Fruit fly (Drosophila melanogaster) whole organism, embryonic: ENCODE data around the gene wfs1.
A peak's percentile ranks its signal among the peaks of the same experiment; 100 is the strongest.

Source experiments
- B-H1 ChIP-seq: fragments of 200-800 bp; sonication (Bioruptor generic); IDR thresholded peaks from 3 replicates; pipeline ENCODE4 v1.3.6; 2022; ENCODE audit warnings: missing biosample characterization, missing genetic modification characterization
- CG11398 ChIP-seq: fragments of 200-800 bp; sonication (Bioruptor generic); optimal IDR thresholded peaks from 2 replicates; lab custom pipeline; 2016; ENCODE audit warnings: missing biosample characterization, missing genetic modification characterization
- CG13296 ChIP-seq: fragments of 200-800 bp; sonication (Bioruptor generic); optimal IDR thresholded peaks from 3 replicates; lab custom pipeline; 2018; ENCODE audit warnings: missing biosample characterization, mild to moderate bottlenecking, missing genetic modification characterization
- CG15514 ChIP-seq: fragments of 200-800 bp; sonication (Bioruptor generic); optimal IDR thresholded peaks from 3 replicates; lab custom pipeline; 2017; ENCODE audit warnings: missing biosample characterization, missing genetic modification characterization, mild to moderate bottlenecking, moderate library complexity, missing genetic modification reagents
- CG16863 ChIP-seq: fragments of 200-800 bp; sonication (Bioruptor generic); optimal IDR thresholded peaks from 3 replicates; lab custom pipeline; 2016; ENCODE audit warnings: missing biosample characterization, missing genetic modification characterization
- CG2120 ChIP-seq: fragments of 200-800 bp; sonication (Bioruptor generic); optimal IDR thresholded peaks from 3 replicates; lab custom pipeline; 2016; ENCODE audit warnings: missing biosample characterization, missing genetic modification characterization
- CG2129 ChIP-seq: fragments of 200-800 bp; sonication (Bioruptor generic); IDR thresholded peaks from 2 replicates; pipeline ENCODE4 v1.3.6; 2022; ENCODE audit warnings: missing biosample characterization, missing genetic modification characterization; ENCODE audit not compliant: partially characterized antibody
- CG2199 ChIP-seq: fragments of 200-800 bp; sonication (Bioruptor generic); IDR thresholded peaks from 3 replicates; pipeline ENCODE4 v1.3.6; 2022; ENCODE audit warnings: missing biosample characterization, missing genetic modification characterization
- CG3065 ChIP-seq: fragments of 200-800 bp; sonication (Bioruptor generic); optimal IDR thresholded peaks from 2 replicates; lab custom pipeline; 2016; ENCODE audit warnings: missing biosample characterization, missing genetic modification characterization
- CG31365 ChIP-seq: fragments of 200-800 bp; sonication (Bioruptor generic); optimal IDR thresholded peaks from 2 replicates; lab custom pipeline; 2018; ENCODE audit warnings: missing biosample characterization, mild to moderate bottlenecking, missing genetic modification characterization
- CG4360 ChIP-seq: fragments of 200-800 bp; sonication (Bioruptor generic); IDR thresholded peaks from 2 replicates; pipeline ENCODE4 v1.3.6; 2022; ENCODE audit warnings: missing biosample characterization, missing genetic modification characterization
- CG7372 ChIP-seq: fragments of 200-800 bp; sonication (Bioruptor generic); IDR thresholded peaks from 2 replicates; pipeline ENCODE4 v1.3.6; 2022; ENCODE audit warnings: missing biosample characterization, missing genetic modification characterization
- CG7745 ChIP-seq: fragments of 200-800 bp; sonication (Bioruptor generic); optimal IDR thresholded peaks from 2 replicates; lab custom pipeline; 2018; ENCODE audit warnings: missing biosample characterization, mild to moderate bottlenecking, missing genetic modification characterization, moderate library complexity
- CG9876 ChIP-seq: fragments of 200-800 bp; sonication (Bioruptor generic); optimal IDR thresholded peaks from 2 replicates; lab custom pipeline; 2016; ENCODE audit warnings: missing biosample characterization, missing genetic modification characterization
- D ChIP-seq, 2 experiments: fragments of 200-800 bp in 1 of 2; fragments of >200 bp in 1 of 2; sonication (Bioruptor generic) in 1 of 2; optimal IDR thresholded peaks; 2 replicates in 1 of 2; 3 replicates in 1 of 2; lab custom pipeline; 2017; ENCODE audit warnings: mild to moderate bottlenecking in 1 of 2, missing biosample characterization in 1 of 2, missing genetic modification characterization in 1 of 2, missing genetic modification reagents in 1 of 2
- Deaf1 ChIP-seq: fragments of 200-800 bp; optimal IDR thresholded peaks from 3 replicates; lab custom pipeline; 2019; ENCODE audit warnings: missing biosample characterization, mild to moderate bottlenecking, missing genetic modification characterization, moderate library complexity
- Doc3 ChIP-seq: fragments of 200-800 bp; sonication (Bioruptor generic); IDR thresholded peaks from 3 replicates; pipeline ENCODE4 v1.3.6; 2022; ENCODE audit warnings: missing biosample characterization, missing genetic modification characterization; ENCODE audit not compliant: partially characterized antibody
- Ets97D ChIP-seq: fragments of 200-800 bp; sonication (Bioruptor generic); optimal IDR thresholded peaks from 3 replicates; lab custom pipeline; 2016; ENCODE audit warnings: missing biosample characterization, missing genetic modification characterization
- HHEX ChIP-seq: fragments of 200-800 bp; sonication (Bioruptor generic); optimal IDR thresholded peaks from 3 replicates; lab custom pipeline; 2017; ENCODE audit warnings: missing biosample characterization, mild to moderate bottlenecking, missing genetic modification characterization, missing genetic modification reagents
- Mad ChIP-seq: fragments of 200-800 bp; sonication (Bioruptor generic); optimal IDR thresholded peaks from 2 replicates; lab custom pipeline; 2016; ENCODE audit warnings: missing biosample characterization, missing genetic modification characterization
- Opbp ChIP-seq: fragments of 200-800 bp; sonication (Bioruptor generic); IDR thresholded peaks from 3 replicates; pipeline ENCODE4 v1.3.6; 2022; ENCODE audit warnings: missing biosample characterization, missing genetic modification characterization; ENCODE audit not compliant: partially characterized antibody
- Pdp1 ChIP-seq, 2 experiments: fragments of 200-800 bp; sonication (Bioruptor generic); optimal IDR thresholded peaks; 3 replicates each; lab custom pipeline; 2016; ENCODE audit warnings: missing biosample characterization in 2 of 2, missing genetic modification characterization in 2 of 2, mild to moderate bottlenecking in 1 of 2, moderate library complexity in 1 of 2
- Poxn ChIP-seq: fragments of 200-800 bp; sonication (Bioruptor generic); IDR thresholded peaks from 2 replicates; pipeline ENCODE4 v1.3.6; 2022; ENCODE audit warnings: missing biosample characterization, missing genetic modification characterization
- Rx ChIP-seq: fragments of 200-800 bp; sonication (Bioruptor generic); IDR thresholded peaks from 2 replicates; pipeline ENCODE4 v1.3.6; 2022; ENCODE audit warnings: missing biosample characterization, missing genetic modification characterization
- ash1 ChIP-seq: fragments of 200-800 bp; sonication (Bioruptor generic); optimal IDR thresholded peaks from 2 replicates; lab custom pipeline; 2018; ENCODE audit warnings: missing biosample characterization, mild to moderate bottlenecking, missing genetic modification characterization
- cas ChIP-seq: fragments of 200-800 bp; sonication (Bioruptor generic); IDR thresholded peaks from 2 replicates; pipeline ENCODE4 v1.3.6; 2022; ENCODE audit warnings: missing biosample characterization, missing genetic modification characterization
- chinmo ChIP-seq: fragments of 200-800 bp; sonication (Bioruptor generic); IDR thresholded peaks from 4 replicates; pipeline ENCODE4 v1.3.6; 2022; ENCODE audit warnings: missing biosample characterization, missing genetic modification characterization; ENCODE audit not compliant: partially characterized antibody
- crc ChIP-seq: fragments of 200-800 bp; sonication (Bioruptor generic); optimal IDR thresholded peaks from 2 replicates; lab custom pipeline; 2016; ENCODE audit warnings: missing biosample characterization, missing genetic modification characterization
- crol ChIP-seq: fragments of 200-800 bp; sonication (Bioruptor generic); IDR thresholded peaks from 2 replicates; pipeline ENCODE4 v1.3.6; 2022; ENCODE audit warnings: missing biosample characterization, missing genetic modification characterization
- danr ChIP-seq: fragments of 200-800 bp; sonication (Bioruptor generic); IDR thresholded peaks from 2 replicates; pipeline ENCODE4 v1.3.6; 2022; ENCODE audit warnings: missing biosample characterization, missing genetic modification characterization
- dpn ChIP-seq, 2 experiments: fragments of 200-800 bp; sonication (Bioruptor generic); optimal IDR thresholded peaks; 3 replicates each; lab custom pipeline; 2016; ENCODE audit warnings: missing biosample characterization in 2 of 2, missing genetic modification characterization in 2 of 2
- emc ChIP-seq: fragments of 200-800 bp; sonication (Bioruptor generic); optimal IDR thresholded peaks from 2 replicates; lab custom pipeline; 2016; ENCODE audit warnings: missing biosample characterization, missing genetic modification characterization
- ems ChIP-seq: fragments of 200-800 bp; sonication (Bioruptor generic); optimal IDR thresholded peaks from 3 replicates; lab custom pipeline; 2016; ENCODE audit warnings: missing biosample characterization, missing genetic modification characterization
- ewg ChIP-seq: fragments of 200-800 bp; sonication (Bioruptor generic); optimal IDR thresholded peaks from 3 replicates; lab custom pipeline; 2017; ENCODE audit warnings: mild to moderate bottlenecking, missing biosample characterization, missing genetic modification reagents, missing genetic modification characterization
- h ChIP-seq: fragments of >200 bp; optimal IDR thresholded peaks from 2 replicates; lab custom pipeline; 2017
- ind ChIP-seq: fragments of 200-800 bp; sonication (Bioruptor generic); optimal IDR thresholded peaks from 3 replicates; lab custom pipeline; 2016; ENCODE audit warnings: missing biosample characterization, missing genetic modification characterization
- inv ChIP-seq: fragments of 200-800 bp; sonication (Bioruptor generic); IDR thresholded peaks from 2 replicates; pipeline ENCODE4 v1.3.6; 2022; ENCODE audit warnings: missing biosample characterization, missing genetic modification characterization; ENCODE audit not compliant: partially characterized antibody
- oc ChIP-seq: fragments of 200-800 bp; sonication (Bioruptor generic); optimal IDR thresholded peaks from 2 replicates; lab custom pipeline; 2018; ENCODE audit warnings: missing biosample characterization, mild to moderate bottlenecking, missing genetic modification characterization, moderate library complexity
- pros ChIP-seq: fragments of 200-800 bp; sonication (Bioruptor generic); optimal IDR thresholded peaks from 3 replicates; lab custom pipeline; 2019; ENCODE audit warnings: missing biosample characterization, mild to moderate bottlenecking, missing genetic modification characterization, moderate library complexity
- sim ChIP-seq: fragments of 200-800 bp; sonication (Bioruptor generic); IDR thresholded peaks from 2 replicates; pipeline ENCODE4 v1.3.6; 2022; ENCODE audit warnings: missing biosample characterization, missing genetic modification characterization
- sna ChIP-seq: fragments of 200-800 bp; sonication (Bioruptor generic); IDR thresholded peaks from 2 replicates; pipeline ENCODE4 v1.3.6; 2022; ENCODE audit warnings: missing biosample characterization, missing genetic modification characterization; ENCODE audit not compliant: partially characterized antibody
- sr ChIP-seq: fragments of 200-800 bp; sonication (Bioruptor generic); IDR thresholded peaks from 3 replicates; pipeline ENCODE4 v1.3.6; 2022; ENCODE audit warnings: missing biosample characterization, missing genetic modification characterization
- usp ChIP-seq: fragments of >200 bp; optimal IDR thresholded peaks from 2 replicates; lab custom pipeline; 2017; ENCODE audit warnings: missing biosample characterization, missing genetic modification characterization
- zen2 ChIP-seq: fragments of 200-800 bp; sonication (Bioruptor generic); IDR thresholded peaks from 3 replicates; pipeline ENCODE4 v1.3.6; 2022; ENCODE audit warnings: missing biosample characterization, missing genetic modification characterization; ENCODE audit not compliant: partially characterized antibody

Gene wfs1

DNA sequence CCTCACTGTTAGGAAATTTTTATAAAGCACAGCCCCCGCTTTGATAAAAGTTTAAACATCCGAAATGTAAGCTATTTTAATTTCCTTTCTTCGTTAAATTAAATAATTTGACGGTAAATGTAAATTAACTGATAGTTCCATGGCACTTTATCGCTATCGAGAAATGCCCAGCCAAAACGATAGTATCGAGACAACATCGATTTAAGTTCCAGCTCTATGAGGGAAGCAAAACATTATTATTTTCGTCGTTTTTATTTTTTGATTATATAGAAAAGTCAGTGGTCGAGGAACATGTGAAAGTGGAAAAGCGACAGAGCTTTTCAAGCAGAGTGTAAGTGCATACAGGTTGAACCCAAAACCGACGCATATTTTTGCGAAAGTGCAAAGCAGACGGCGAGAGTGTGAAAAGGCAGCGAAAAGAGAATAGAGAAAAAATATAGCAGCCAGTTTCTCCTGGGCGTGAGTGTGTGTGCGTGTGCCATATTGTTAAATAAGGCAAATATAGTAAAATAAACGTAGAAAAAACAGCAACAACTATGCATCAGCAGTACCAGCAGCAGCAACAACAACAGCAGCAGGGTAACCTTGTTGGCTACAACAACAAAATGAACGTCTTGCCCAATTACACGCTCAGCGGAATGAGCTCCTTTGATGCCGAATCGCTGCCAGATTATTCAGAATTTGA lies 36.7 kb upstream of the wfs1 start, which contains the start of gene CG45049 (continued):
- TF ChIP-seq Mad (GFP tag; lab: Kevin White, UChicago) (no peak), oc (tag; lab: Kevin White, UChicago) (no peak), inv (GFP tag; lab: Robert Waterston, UW) (peak; percentile 89), dpn (GFP tag; optimal IDR thresholded peaks at IDR 0.05; lab: Kevin White, UChicago) (peak in 1 of 2 experiments; percentile 31), B-H1 (GFP tag; lab: Robert Waterston, UW) (no peak), CG7372 (GFP tag; lab: Robert Waterston, UW) (no peak), CG3065 (GFP tag; lab: Kevin White, UChicago) (no peak), D (optimal IDR thresholded peaks at IDR 0.05; lab: Kevin White, UChicago) (no peak), D (GFP tag; optimal IDR thresholded peaks at IDR 0.05; lab: Kevin White, UChicago) (no peak), h (lab: Kevin White, UChicago) (no peak), Opbp (GFP tag; lab: Robert Waterston, UW) (peak; percentile 94), CG4360 (GFP tag; lab: Robert Waterston, UW) (peak; percentile 85), CG2129 (GFP tag; lab: Robert Waterston, UW) (peak; percentile 67), Pdp1 (GFP tag; optimal IDR thresholded peaks at IDR 0.05; lab: Kevin White, UChicago) (peak in 1 of 2 experiments; percentile 12), emc (GFP tag; lab: Kevin White, UChicago) (no peak), Rx (GFP tag; lab: Robert Waterston, UW) (no peak), sim (no peak), CG11398 (GFP tag; lab: Kevin White, UChicago) (no peak), CG15514 (GFP tag; lab: Kevin White, UChicago) (no peak), CG13296 (GFP tag; lab: Kevin White, UChicago) (no peak), CG9876 (GFP tag; lab: Kevin White, UChicago) (no peak), sna (GFP tag; lab: Robert Waterston, UW) (peak; percentile 65), Doc3 (GFP tag; lab: Robert Waterston, UW) (peak; percentile 81), ash1 (no peak), chinmo (peak; percentile 54; the same call in 1 of the 4 replicates), Deaf1 (tag; lab: Kevin White, UChicago) (no peak), cas (GFP tag; lab: Robert Waterston, UW) (no peak), CG31365 (no peak), Ets97D (GFP tag; lab: Kevin White, UChicago) (peak; percentile 6), ewg (no peak), CG7745 (tag; lab: Kevin White, UChicago) (no peak), pros (no peak), ems (no peak), CG2199 (GFP tag; lab: Robert Waterston, UW) (0 out of 3 replicates have a peak, but pooled peaks have one; percentile 10), usp (GFP tag; lab: Kevin White, UChicago) (no peak), HHEX (GFP tag; lab: Kevin White, UChicago) (no peak), danr (GFP tag; lab: Robert Waterston, UW) (no peak), crc (no peak), CG16863 (no peak), CG2120 (no peak), sr (GFP tag; lab: Robert Waterston, UW) (peak; percentile 35; the same call in 1 of the 3 replicates), crol (no peak), ind (GFP tag; lab: Kevin White, UChicago) (no peak), zen2 (peak; percentile 88), Poxn (GFP tag; lab: Robert Waterston, UW) (no peak)
